Worm (Caenorhabditis elegans) whole organism, midembryonic: ENCODE results near the gene C34E10.10.

Experiments
- T22C8.4 ChIP-seq: fragments of 200-800 bp; sonication (Bioruptor generic); IDR thresholded peaks from 2 replicates; pipeline ENCODE4 v1.3.6; 2022; ENCODE audit warnings: missing genetic modification characterization, missing compliant biosample characterization
- cog-1 ChIP-seq: sonication (generic microtip); optimal IDR thresholded peaks from 2 replicates; lab custom pipeline; 2016; ENCODE audit warnings: missing genetic modification characterization, missing compliant biosample characterization
- flt-1 ChIP-seq: fragments of 200-800 bp; sonication (Bioruptor generic); IDR thresholded peaks from 2 replicates; pipeline ENCODE4 v1.3.6; 2022; ENCODE audit warnings: missing genetic modification characterization, missing compliant biosample characterization
- klf-2 ChIP-seq: fragments of 200-800 bp; sonication (Bioruptor generic); conservative IDR thresholded peaks from 2 replicates; pipeline ENCODE4 v1.3.6; 2022; ENCODE audit warnings: missing genetic modification reagents, missing genetic modification characterization, missing compliant biosample characterization
- med-1 ChIP-seq: sonication (generic microtip); optimal IDR thresholded peaks from 2 replicates; lab custom pipeline; 2017; ENCODE audit warnings: missing genetic modification characterization, mild to moderate bottlenecking, missing compliant biosample characterization, antibody characterized with exemption, missing genetic modification reagents; ENCODE audit not compliant: insufficient read depth
- ref-1 ChIP-seq: fragments of 200-800 bp; sonication (Bioruptor generic); conservative IDR thresholded peaks from 2 replicates; pipeline ENCODE4 v1.3.6; 2022; ENCODE audit warnings: missing genetic modification reagents, missing genetic modification characterization, missing compliant biosample characterization
- ztf-23 ChIP-seq: fragments of 200-800 bp; sonication (Bioruptor generic); IDR thresholded peaks from 2 replicates; pipeline ENCODE4 v1.3.6; 2022; ENCODE audit warnings: missing genetic modification reagents, missing genetic modification characterization, missing compliant biosample characterization
- ztf-29 ChIP-seq: fragments of 200-800 bp; sonication (Bioruptor generic); IDR thresholded peaks from 2 replicates; pipeline ENCODE4 v1.3.6; 2022; ENCODE audit warnings: missing genetic modification reagents, missing genetic modification characterization, missing compliant biosample characterization

DNA sequence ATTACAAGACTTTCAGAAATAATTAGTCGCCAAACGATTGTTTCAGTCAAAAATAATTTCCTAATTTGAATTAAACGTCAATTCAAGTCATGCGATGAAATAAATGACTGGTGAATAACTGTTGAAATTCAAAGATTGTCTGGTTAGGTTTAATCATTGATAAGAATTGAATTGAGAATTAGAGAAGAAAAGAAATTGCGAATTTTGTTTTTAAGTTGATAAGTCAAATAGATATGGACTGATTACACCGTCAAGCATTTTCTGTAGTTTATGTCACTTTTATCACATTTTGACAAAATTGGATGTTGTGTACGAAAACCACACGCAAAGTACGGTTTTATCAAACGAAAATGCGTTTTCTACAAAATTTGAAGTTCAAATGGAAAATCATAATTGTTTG, 26.4 kb downstream of the C34E10.10 start:
- TF ChIP-seq ztf-29 (GFP tag; lab: Robert Waterston, UW) (no peak), ref-1 (GFP tag; lab: Robert Waterston, UW) (no peak), flt-1 (no peak), cog-1 (tag; lab: Kevin White, UChicago) (no peak), ztf-23 (GFP tag; lab: Robert Waterston, UW) (no peak), klf-2 (GFP tag; lab: Robert Waterston, UW) (no peak), med-1 (no peak), T22C8.4 (GFP tag; lab: Robert Waterston, UW) (no peak)
